Fruit fly (Drosophila melanogaster): ENCODE results near the gene Fpgs2.

DNA sequence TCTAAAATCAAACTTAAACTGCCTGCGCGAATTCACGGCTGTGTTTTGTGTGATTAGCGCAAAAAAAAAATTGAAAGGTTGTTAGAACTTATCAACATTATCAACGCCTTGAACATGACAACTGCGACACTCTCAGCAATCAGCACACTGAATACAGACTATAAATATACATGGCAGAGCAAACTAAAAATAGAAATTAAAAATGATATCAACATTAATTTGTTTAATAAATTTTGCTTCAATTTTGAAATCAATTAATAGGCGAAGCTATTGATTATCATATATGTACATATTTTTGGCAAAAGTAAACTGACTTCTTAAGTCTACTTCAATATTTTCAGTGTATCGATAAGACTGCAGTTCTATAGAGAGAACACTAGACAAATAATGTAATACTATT, 34.0 kb downstream of the Fpgs2 start:
- no peak for TF ChIP-seq usp (GFP tag; optimal IDR thresholded peaks at IDR 0.05)
- no peak for TF ChIP-seq psq (optimal IDR thresholded peaks at IDR 0.05)
- no peak for TF ChIP-seq pan (optimal IDR thresholded peaks at IDR 0.05)
- no peak for TF ChIP-seq CG8478 (optimal IDR thresholded peaks at IDR 0.05)
- TF ChIP-seq Dll (optimal IDR thresholded peaks at IDR 0.05): no peak
